Worm (Caenorhabditis elegans): ENCODE data around the gene zmp-3.

DNA sequence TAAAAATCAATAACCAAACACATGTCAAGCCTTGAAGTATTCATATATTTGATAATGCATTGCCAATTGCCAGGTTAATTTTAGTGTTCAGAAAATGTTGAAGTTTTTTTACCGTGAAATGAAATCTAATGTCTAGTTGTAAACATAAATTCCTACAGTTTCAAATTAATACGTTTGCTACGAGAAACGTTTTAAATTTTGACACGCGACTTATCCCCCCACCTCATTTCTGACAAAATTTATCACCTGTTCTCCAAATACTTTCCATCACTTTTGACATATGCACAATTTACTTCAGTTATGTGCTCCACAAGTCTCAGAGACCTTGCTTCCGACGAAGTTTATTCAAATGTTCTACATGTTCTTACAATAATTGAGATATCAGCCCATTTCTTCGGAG is 4.5 kb upstream of the zmp-3 start, which contains the start of gene srh-146:
- TF ChIP-seq aly-1 (tag; optimal IDR thresholded peaks at IDR 0.05) (no peak), F13C5.2 (tag; optimal IDR thresholded peaks at IDR 0.05) (no peak), pes-1 (GFP tag; IDR thresholded peaks at IDR 0.05) (no peak), ama-1 (optimal IDR thresholded peaks at IDR 0.05) (no peak), flt-1 (GFP tag; IDR thresholded peaks at IDR 0.05) (no peak), ceh-13 (GFP tag; optimal IDR thresholded peaks at IDR 0.05) (no peak), hnd-1 (tag; optimal IDR thresholded peaks at IDR 0.05) (no peak), ets-7 (tag; optimal IDR thresholded peaks at IDR 0.05) (no peak), hmbx-1 (tag; optimal IDR thresholded peaks at IDR 0.05) (no peak), tbx-37 (GFP tag; conservative IDR thresholded peaks at IDR 0.05) (no peak), sea-1 (GFP tag; conservative IDR thresholded peaks at IDR 0.05) (no peak), B0310.2 (tag; optimal IDR thresholded peaks at IDR 0.05) (no peak), tra-4 (tag; optimal IDR thresholded peaks at IDR 0.05) (no peak), tbx-11 (GFP tag; IDR thresholded peaks at IDR 0.05) (no peak)

Measured in whole organism, early embryonic.